Worm (Caenorhabditis elegans) whole organism, young adult: Measurements from ENCODE around the gene vps-50.
A peak's percentile ranks its signal among the peaks of the same experiment; 100 is the strongest.

ENCODE experiments used
- B0261.1 ChIP-seq: sonication (generic microtip); optimal IDR thresholded peaks from 2 replicates; lab custom pipeline; 2016; ENCODE audit warnings: mild to moderate bottlenecking, missing genetic modification characterization, moderate library complexity, missing compliant biosample characterization
- F39B2.1 ChIP-seq: fragments of 200-800 bp; sonication (Bioruptor generic); IDR thresholded peaks from 2 replicates; pipeline ENCODE4 v1.3.6; 2022; ENCODE audit warnings: missing genetic modification reagents, missing genetic modification characterization, missing compliant biosample characterization
- F49E8.2 ChIP-seq: sonication (generic microtip); optimal IDR thresholded peaks from 3 replicates; lab custom pipeline; 2017; ENCODE audit warnings: missing genetic modification characterization, mild to moderate bottlenecking, missing compliant biosample characterization, antibody characterized with exemption, moderate library complexity; ENCODE audit not compliant: insufficient read depth
- ama-1 ChIP-seq, 3 experiments: fragments of 150-350 bp in 1 of 3; sonication (generic microtip) in 2 of 3; optimal IDR thresholded peaks; 2 replicates each; lab custom pipeline; 2014 to 2018; ENCODE audit warnings: missing biosample characterization in 2 of 3, missing genetic modification characterization in 2 of 3, missing genetic modification reagents in 2 of 3
- atf-7 ChIP-seq: sonication (generic microtip); optimal IDR thresholded peaks from 2 replicates; lab custom pipeline; 2017; ENCODE audit warnings: mild to moderate bottlenecking, missing genetic modification characterization, missing compliant biosample characterization
- dpl-1 ChIP-seq: fragments of 150-350 bp; optimal IDR thresholded peaks from 2 replicates; lab custom pipeline; 2014; ENCODE audit warnings: missing biosample characterization, missing genetic modification reagents, missing genetic modification characterization
- lsl-1 ChIP-seq: fragments of 200-800 bp; sonication (Bioruptor generic); optimal IDR thresholded peaks from 2 replicates; lab custom pipeline; 2018; ENCODE audit warnings: mild to moderate bottlenecking, missing genetic modification characterization, moderate library complexity, missing compliant biosample characterization

DNA sequence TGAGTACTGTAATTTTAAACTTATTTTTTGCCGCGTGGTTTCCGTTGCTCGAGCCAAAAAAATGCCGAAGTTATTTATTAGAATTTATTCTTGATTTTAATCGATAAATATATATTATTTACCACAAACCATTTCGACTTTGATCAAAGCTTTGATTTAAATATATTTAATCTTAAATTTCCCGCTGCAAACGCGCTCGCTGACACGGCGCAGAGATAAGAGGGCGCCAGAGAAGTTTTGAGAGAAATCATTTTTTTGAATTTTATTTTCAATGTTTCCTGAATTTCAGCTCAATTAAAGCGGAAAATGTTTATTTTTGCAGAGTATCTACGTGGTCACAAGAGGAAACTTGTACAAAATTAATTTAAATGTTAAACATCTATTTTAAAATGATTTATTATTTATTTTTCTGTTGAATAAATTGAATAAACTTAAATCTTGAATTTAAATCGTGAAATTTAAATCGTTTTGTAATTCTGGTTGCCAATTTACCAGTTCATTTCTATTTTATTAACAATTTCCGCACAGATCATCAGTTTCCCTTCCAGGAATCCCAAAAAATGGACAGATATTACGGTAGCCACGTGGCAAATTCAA is 26.9 kb downstream of the vps-50 start, which contains the start of gene com-1:
- TF ChIP-seq ama-1 (optimal IDR thresholded peaks at IDR 0.05; lab: Kevin White, UChicago), result no peak
- TF ChIP-seq ama-1 (GFP tag; optimal IDR thresholded peaks at IDR 0.05; lab: Kevin White, UChicago), result no peak
- TF ChIP-seq lsl-1 (GFP tag; lab: Kevin White, UChicago), result peak; percentile 63
- no peak for TF ChIP-seq F39B2.1 (GFP tag; lab: Robert Waterston, UW)
- TF ChIP-seq atf-7 (tag; lab: Kevin White, UChicago), result no peak
- no peak for TF ChIP-seq B0261.1 (tag; lab: Kevin White, UChicago)
- no peak for TF ChIP-seq dpl-1 (GFP tag; lab: Kevin White, UChicago)
- TF ChIP-seq F49E8.2 (tag; lab: Kevin White, UChicago), result no peak
